Fruit fly (Drosophila melanogaster) whole organism, embryonic: ENCODE data around the gene Crtc.

Experiments used
- Blimp-1 ChIP-seq: fragments of 200-800 bp; sonication (Bioruptor generic); optimal IDR thresholded peaks from 3 replicates; lab custom pipeline; 2018; ENCODE audit warnings: missing biosample characterization, missing genetic modification characterization, mild to moderate bottlenecking, moderate library complexity, missing genetic modification reagents
- CG1024 ChIP-seq: fragments of 200-800 bp; sonication (Bioruptor generic); IDR thresholded peaks from 2 replicates; pipeline ENCODE4 v1.3.6; 2022; ENCODE audit warnings: missing biosample characterization, missing genetic modification characterization
- CG11696 ChIP-seq: fragments of 200-800 bp; sonication (Bioruptor generic); IDR thresholded peaks from 2 replicates; pipeline ENCODE4 v1.3.6; 2022; ENCODE audit warnings: missing biosample characterization, missing genetic modification characterization
- CG12155 ChIP-seq: fragments of 200-800 bp; sonication (Bioruptor generic); optimal IDR thresholded peaks from 3 replicates; lab custom pipeline; 2016; ENCODE audit warnings: missing biosample characterization, missing genetic modification characterization
- CG14667 ChIP-seq: fragments of 200-800 bp; sonication (Bioruptor generic); IDR thresholded peaks from 2 replicates; pipeline ENCODE4 v1.3.6; 2022; ENCODE audit warnings: missing biosample characterization, missing genetic modification characterization
- CG14965 ChIP-seq: fragments of 200-800 bp; sonication (Bioruptor generic); optimal IDR thresholded peaks from 2 replicates; lab custom pipeline; 2016; ENCODE audit warnings: missing biosample characterization, missing genetic modification characterization, borderline replicate concordance
- CG15269 ChIP-seq: fragments of 200-800 bp; sonication (Bioruptor generic); optimal IDR thresholded peaks from 2 replicates; lab custom pipeline; 2018; ENCODE audit warnings: missing biosample characterization, mild to moderate bottlenecking, missing genetic modification characterization, moderate library complexity
- CG15479 ChIP-seq: fragments of 200-800 bp; sonication (Bioruptor generic); optimal IDR thresholded peaks from 3 replicates; lab custom pipeline; 2019; ENCODE audit warnings: missing biosample characterization, mild to moderate bottlenecking, missing genetic modification characterization, moderate library complexity
- CG1647 ChIP-seq: fragments of 200-800 bp; sonication (Bioruptor generic); optimal IDR thresholded peaks from 3 replicates; lab custom pipeline; 2016; ENCODE audit warnings: missing biosample characterization, missing genetic modification characterization
- CG17829 ChIP-seq: fragments of 200-800 bp; optimal IDR thresholded peaks from 2 replicates; lab custom pipeline; 2019; ENCODE audit warnings: missing biosample characterization, mild to moderate bottlenecking, missing genetic modification characterization, moderate library complexity
- CG18262 ChIP-seq: fragments of 200-800 bp; optimal IDR thresholded peaks from 3 replicates; lab custom pipeline; 2019; ENCODE audit warnings: missing biosample characterization, mild to moderate bottlenecking, missing genetic modification characterization, moderate library complexity
- CG18619 ChIP-seq: fragments of 200-800 bp; sonication (Bioruptor generic); optimal IDR thresholded peaks from 3 replicates; lab custom pipeline; 2017; ENCODE audit warnings: missing biosample characterization, mild to moderate bottlenecking, missing genetic modification characterization
- CG2199 ChIP-seq: fragments of 200-800 bp; sonication (Bioruptor generic); IDR thresholded peaks from 3 replicates; pipeline ENCODE4 v1.3.6; 2022; ENCODE audit warnings: missing biosample characterization, missing genetic modification characterization
- CG30403 ChIP-seq: fragments of 200-800 bp; sonication (Bioruptor generic); optimal IDR thresholded peaks from 3 replicates; lab custom pipeline; 2016; ENCODE audit warnings: missing biosample characterization, missing genetic modification characterization
- CG30431 ChIP-seq: fragments of 200-800 bp; sonication (Bioruptor generic); optimal IDR thresholded peaks from 2 replicates; lab custom pipeline; 2017; ENCODE audit warnings: missing biosample characterization, missing genetic modification characterization
- CG32532 ChIP-seq: fragments of 200-800 bp; sonication (Bioruptor generic); IDR thresholded peaks from 2 replicates; pipeline ENCODE4 v1.3.6; 2022; ENCODE audit warnings: missing biosample characterization, missing genetic modification characterization
- CG4328 ChIP-seq: fragments of 200-800 bp; sonication (Bioruptor generic); optimal IDR thresholded peaks from 3 replicates; lab custom pipeline; 2017; ENCODE audit warnings: missing biosample characterization, missing genetic modification reagents, missing genetic modification characterization
- CG9727 ChIP-seq: fragments of 200-800 bp; sonication (Bioruptor generic); optimal IDR thresholded peaks from 3 replicates; lab custom pipeline; 2017; ENCODE audit warnings: missing biosample characterization, mild to moderate bottlenecking, missing genetic modification characterization
- CHES-1-like ChIP-seq: fragments of 200-800 bp; sonication (Bioruptor generic); optimal IDR thresholded peaks from 2 replicates; lab custom pipeline; 2016; ENCODE audit warnings: missing biosample characterization, missing genetic modification characterization
- CTCF ChIP-seq: fragments of 200-800 bp; sonication (Bioruptor generic); optimal IDR thresholded peaks from 2 replicates; lab custom pipeline; 2017; ENCODE audit warnings: missing biosample characterization, mild to moderate bottlenecking, missing genetic modification characterization, moderate library complexity
- CrebB ChIP-seq: fragments of 200-800 bp; sonication (Bioruptor generic); optimal IDR thresholded peaks from 3 replicates; lab custom pipeline; 2018; ENCODE audit warnings: missing biosample characterization, mild to moderate bottlenecking, missing genetic modification characterization
- D ChIP-seq, 2 experiments: fragments of 200-800 bp in 1 of 2; fragments of >200 bp in 1 of 2; sonication (Bioruptor generic) in 1 of 2; optimal IDR thresholded peaks; 2 replicates in 1 of 2; 3 replicates in 1 of 2; lab custom pipeline; 2017; ENCODE audit warnings: mild to moderate bottlenecking in 1 of 2, missing biosample characterization in 1 of 2, missing genetic modification characterization in 1 of 2, missing genetic modification reagents in 1 of 2
- D19A ChIP-seq: fragments of 200-800 bp; optimal IDR thresholded peaks from 3 replicates; lab custom pipeline; 2019; ENCODE audit warnings: missing biosample characterization, mild to moderate bottlenecking, missing genetic modification characterization, moderate library complexity
- D19B ChIP-seq: fragments of 200-800 bp; sonication (Bioruptor generic); optimal IDR thresholded peaks from 2 replicates; lab custom pipeline; 2017; ENCODE audit warnings: missing biosample characterization, mild to moderate bottlenecking, missing genetic modification characterization
- Dip3 ChIP-seq: fragments of 200-800 bp; sonication (Bioruptor generic); optimal IDR thresholded peaks from 3 replicates; lab custom pipeline; 2016; ENCODE audit warnings: missing biosample characterization, missing genetic modification characterization
- H15 ChIP-seq: fragments of 200-800 bp; sonication (Bioruptor generic); IDR thresholded peaks from 3 replicates; pipeline ENCODE4 v1.3.6; 2022; ENCODE audit warnings: missing biosample characterization, missing genetic modification characterization
- Hr39 ChIP-seq: fragments of >200 bp; optimal IDR thresholded peaks from 2 replicates; lab custom pipeline; 2017
- Mad ChIP-seq: fragments of 200-800 bp; sonication (Bioruptor generic); optimal IDR thresholded peaks from 2 replicates; lab custom pipeline; 2016; ENCODE audit warnings: missing biosample characterization, missing genetic modification characterization
- NfI ChIP-seq: fragments of 200-800 bp; sonication (Bioruptor generic); optimal IDR thresholded peaks from 3 replicates; lab custom pipeline; 2018; ENCODE audit warnings: missing biosample characterization, mild to moderate bottlenecking, missing genetic modification characterization, moderate library complexity
- az2 ChIP-seq: fragments of 200-800 bp; sonication (Bioruptor generic); optimal IDR thresholded peaks from 3 replicates; lab custom pipeline; 2016; ENCODE audit warnings: missing biosample characterization, missing genetic modification characterization
- bab2 ChIP-seq: fragments of 200-800 bp; sonication (Bioruptor generic); optimal IDR thresholded peaks from 2 replicates; lab custom pipeline; 2016; ENCODE audit warnings: missing biosample characterization, missing genetic modification characterization
- bsh ChIP-seq, 2 experiments: fragments of 200-800 bp; sonication (Bioruptor generic); optimal IDR thresholded peaks; 2 replicates each; lab custom pipeline; 2017 to 2018; ENCODE audit warnings: mild to moderate bottlenecking in 2 of 2, missing biosample characterization in 2 of 2, missing genetic modification characterization in 2 of 2, moderate library complexity in 1 of 2
- caup ChIP-seq: fragments of 200-800 bp; sonication (Bioruptor generic); optimal IDR thresholded peaks from 3 replicates; lab custom pipeline; 2017; ENCODE audit warnings: missing biosample characterization, mild to moderate bottlenecking, missing genetic modification characterization, moderate library complexity; ENCODE audit not compliant: severe bottlenecking
- cg ChIP-seq: fragments of 200-800 bp; sonication (Bioruptor generic); optimal IDR thresholded peaks from 3 replicates; lab custom pipeline; 2019; ENCODE audit warnings: missing biosample characterization, mild to moderate bottlenecking, missing genetic modification characterization, moderate library complexity
- chm ChIP-seq: fragments of 200-800 bp; sonication (Bioruptor generic); IDR thresholded peaks from 2 replicates; pipeline ENCODE4 v1.3.6; 2022; ENCODE audit warnings: missing biosample characterization, missing genetic modification characterization
- chn ChIP-seq: fragments of 200-800 bp; sonication (Bioruptor generic); optimal IDR thresholded peaks from 2 replicates; lab custom pipeline; 2016; ENCODE audit warnings: missing biosample characterization, missing genetic modification characterization
- crc ChIP-seq: fragments of 200-800 bp; sonication (Bioruptor generic); optimal IDR thresholded peaks from 2 replicates; lab custom pipeline; 2016; ENCODE audit warnings: missing biosample characterization, missing genetic modification characterization
- dmrt11E ChIP-seq: fragments of 200-800 bp; sonication (Bioruptor generic); optimal IDR thresholded peaks from 3 replicates; lab custom pipeline; 2018; ENCODE audit warnings: missing biosample characterization, mild to moderate bottlenecking, missing genetic modification characterization, moderate library complexity
- gcm ChIP-seq: fragments of 200-800 bp; sonication (Bioruptor generic); optimal IDR thresholded peaks from 2 replicates; lab custom pipeline; 2019; ENCODE audit warnings: missing biosample characterization, mild to moderate bottlenecking, missing genetic modification characterization, moderate library complexity
- ham ChIP-seq: fragments of 200-800 bp; sonication (Bioruptor generic); IDR thresholded peaks from 2 replicates; pipeline ENCODE4 v1.3.6; 2022; ENCODE audit warnings: missing biosample characterization, missing genetic modification characterization
- hkb ChIP-seq, 2 experiments: fragments of 200-800 bp in 1 of 2; fragments of >200 bp in 1 of 2; sonication (Bioruptor generic) in 1 of 2; IDR thresholded peaks in 1 of 2; optimal IDR thresholded peaks in 1 of 2; 2 replicates each; pipeline versions ENCODE4 v1.3.6 to Lab custom; 2017 to 2022; ENCODE audit warnings: missing biosample characterization in 1 of 2, missing genetic modification characterization in 1 of 2
- lmd ChIP-seq: fragments of 200-800 bp; sonication (Bioruptor generic); IDR thresholded peaks from 2 replicates; pipeline ENCODE4 v1.3.6; 2022; ENCODE audit warnings: missing biosample characterization, missing genetic modification characterization
- lola ChIP-seq, 3 experiments: fragments of >200 bp in 2 of 3; fragments of 200-800 bp in 1 of 3; sonication (Bioruptor generic) in 1 of 3; optimal IDR thresholded peaks; 2 replicates each; lab custom pipeline; 2017 to 2019; ENCODE audit warnings: missing biosample characterization in 3 of 3, missing genetic modification characterization in 3 of 3, mild to moderate bottlenecking in 1 of 3, moderate library complexity in 1 of 3
- nmo ChIP-seq: fragments of 200-800 bp; sonication (Bioruptor generic); optimal IDR thresholded peaks from 2 replicates; lab custom pipeline; 2018; ENCODE audit warnings: missing biosample characterization, mild to moderate bottlenecking, missing genetic modification characterization, moderate library complexity
- peb ChIP-seq: fragments of 200-800 bp; sonication (Bioruptor generic); IDR thresholded peaks from 2 replicates; pipeline ENCODE4 v1.3.6; 2022; ENCODE audit warnings: missing biosample characterization, missing genetic modification characterization
- prd ChIP-seq, 3 experiments: fragments of >200 bp in 2 of 3; fragments of 200-800 bp in 1 of 3; sonication (Bioruptor generic) in 1 of 3; optimal IDR thresholded peaks in 2 of 3; IDR thresholded peaks in 1 of 3; 2 replicates in 2 of 3; 3 replicates in 1 of 3; pipeline versions ENCODE4 v1.3.6 to Lab custom; 2017 to 2022; ENCODE audit warnings: missing biosample characterization in 1 of 3, missing genetic modification characterization in 1 of 3
- ro ChIP-seq: fragments of 200-800 bp; sonication (Bioruptor generic); IDR thresholded peaks from 2 replicates; pipeline ENCODE4 v1.3.6; 2022; ENCODE audit warnings: missing biosample characterization, missing genetic modification characterization
- tin ChIP-seq: fragments of 200-800 bp; sonication (Bioruptor generic); optimal IDR thresholded peaks from 3 replicates; lab custom pipeline; 2016; ENCODE audit warnings: missing biosample characterization, missing genetic modification characterization
- tio ChIP-seq: fragments of 200-800 bp; sonication (Bioruptor generic); optimal IDR thresholded peaks from 2 replicates; lab custom pipeline; 2017; ENCODE audit warnings: missing biosample characterization, missing genetic modification characterization, inconsistent platforms

The Crtc gene

DNA sequence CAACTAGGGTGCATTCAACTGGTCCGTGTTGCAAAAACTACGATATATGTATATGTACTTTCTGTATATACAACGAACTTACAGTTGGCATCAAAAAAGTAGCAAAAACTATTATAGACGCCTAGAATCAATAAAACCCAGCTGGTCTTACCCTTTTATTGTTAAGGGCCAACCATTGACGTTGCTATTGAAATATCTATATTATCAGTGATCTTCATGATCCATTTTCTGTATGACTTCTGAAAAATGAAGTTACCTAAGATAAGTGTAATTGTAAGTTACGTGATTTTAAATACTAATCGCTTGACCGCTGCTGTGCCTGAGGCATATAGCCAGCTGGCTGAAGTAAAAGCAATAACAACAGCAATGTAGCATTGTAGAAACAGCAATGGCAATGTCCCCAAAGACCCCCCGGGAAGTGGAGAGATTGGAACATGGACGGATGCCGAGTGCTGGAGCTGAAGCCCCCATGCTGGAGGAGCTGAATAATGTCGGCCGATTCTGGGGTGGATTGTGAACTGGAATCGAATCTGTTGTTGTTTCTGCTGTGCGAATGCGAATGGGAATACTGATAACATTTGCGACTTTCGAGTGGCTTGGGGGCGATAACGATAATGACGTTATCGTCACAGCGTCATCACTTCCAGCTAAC lies 11.2 kb downstream of the Crtc start (continued):
- TF ChIP-seq hkb (optimal IDR thresholded peaks at IDR 0.05; lab: Kevin White, UChicago) (no peak), hkb (GFP tag; IDR thresholded peaks at IDR 0.05; lab: Robert Waterston, UW) (peak; percentile 44), CG32532 (no peak), ham (GFP tag; lab: Robert Waterston, UW) (no peak), gcm (peak; percentile 32), CG14965 (GFP tag; lab: Kevin White, UChicago) (no peak), CG1024 (no peak), nmo (GFP tag; lab: Kevin White, UChicago) (peak; percentile 49), lola (GFP tag; optimal IDR thresholded peaks at IDR 0.05; lab: Kevin White, UChicago) (peak in 1 of 3 experiments; percentile 37), CG18619 (GFP tag; lab: Kevin White, UChicago) (peak; percentile 34), CG12155 (GFP tag; lab: Kevin White, UChicago) (peak; percentile 6), CG4328 (GFP tag; lab: Kevin White, UChicago) (no peak), peb (GFP tag; lab: Robert Waterston, UW) (no peak), CG18262 (tag; lab: Kevin White, UChicago) (peak; percentile 52), Mad (no peak), tio (GFP tag; lab: Kevin White, UChicago) (peak; percentile 43), cg (no peak), chn (GFP tag; lab: Kevin White, UChicago) (peak; percentile 13), bab2 (GFP tag; lab: Kevin White, UChicago) (peak; percentile 11), Blimp-1 (GFP tag; lab: Kevin White, UChicago) (peak; percentile 50), CG2199 (GFP tag; lab: Robert Waterston, UW) (no peak), az2 (GFP tag; lab: Kevin White, UChicago) (peak; percentile 32), H15 (GFP tag; lab: Robert Waterston, UW) (no peak), CG15269 (tag; lab: Kevin White, UChicago) (peak; percentile 54), crc (peak; percentile 8), D19B (GFP tag; lab: Kevin White, UChicago) (peak; percentile 24), chm (GFP tag; lab: Robert Waterston, UW) (no peak; the same call in 1 of the 2 replicates), CHES-1-like (GFP tag; lab: Kevin White, UChicago) (no peak), CG1647 (GFP tag; lab: Kevin White, UChicago) (peak; percentile 5), CG14667 (no peak), ro (GFP tag; lab: Robert Waterston, UW) (no peak), Dip3 (peak; percentile 16), CG9727 (GFP tag; lab: Kevin White, UChicago) (peak; percentile 22), CTCF (GFP tag; lab: Kevin White, UChicago) (peak; percentile 10), D19A (tag; lab: Kevin White, UChicago) (peak; percentile 56), CG30431 (GFP tag; lab: Kevin White, UChicago) (peak; percentile 14), D (optimal IDR thresholded peaks at IDR 0.05; lab: Kevin White, UChicago) (no peak), D (GFP tag; optimal IDR thresholded peaks at IDR 0.05; lab: Kevin White, UChicago) (peak; percentile 25), CG15479 (peak; percentile 7), tin (GFP tag; lab: Kevin White, UChicago) (peak; percentile 2), CrebB (no peak), lmd (GFP tag; lab: Robert Waterston, UW) (no peak; the same call in 1 of the 2 replicates), bsh (GFP tag; optimal IDR thresholded peaks at IDR 0.05; lab: Kevin White, UChicago) (peak; percentile 61 to 64), CG11696 (GFP tag; lab: Robert Waterston, UW) (peak; percentile 89), dmrt11E (tag; lab: Kevin White, UChicago) (peak; percentile 45), caup (GFP tag; lab: Kevin White, UChicago) (no peak), CG17829 (peak; percentile 50), prd (optimal IDR thresholded peaks at IDR 0.05; lab: Kevin White, UChicago) (no peak), prd (GFP tag; IDR thresholded peaks at IDR 0.05; lab: Robert Waterston, UW) (peak; percentile 40; the same call in 1 of the 3 replicates), NfI (GFP tag; lab: Kevin White, UChicago) (peak; percentile 16), CG30403 (GFP tag; lab: Kevin White, UChicago) (peak; percentile 3), Hr39 (no peak)
